Fruit fly (Drosophila melanogaster) whole organism, embryonic: ENCODE measurements around the gene CG32483.
A peak's percentile ranks its signal among the peaks of the same experiment; 100 is the strongest.

Source experiments
- Bdp1 ChIP-seq: fragments of 200-800 bp; sonication (Bioruptor generic); optimal IDR thresholded peaks from 3 replicates; lab custom pipeline; 2016; ENCODE audit warnings: missing biosample characterization, missing genetic modification characterization
- CG10209 ChIP-seq: fragments of 200-800 bp; sonication (Bioruptor generic); optimal IDR thresholded peaks from 3 replicates; lab custom pipeline; 2017; ENCODE audit warnings: missing biosample characterization, mild to moderate bottlenecking, missing genetic modification characterization, missing genetic modification reagents
- CG10321 ChIP-seq: fragments of 200-800 bp; sonication (Bioruptor generic); IDR thresholded peaks from 2 replicates; pipeline ENCODE4 v1.3.6; 2022; ENCODE audit warnings: missing biosample characterization, missing genetic modification characterization
- CG10654 ChIP-seq: fragments of 200-800 bp; sonication (Bioruptor generic); optimal IDR thresholded peaks from 2 replicates; lab custom pipeline; 2016; ENCODE audit warnings: missing biosample characterization, missing genetic modification characterization
- CG12769 ChIP-seq: fragments of 200-800 bp; sonication (Bioruptor generic); optimal IDR thresholded peaks from 2 replicates; lab custom pipeline; 2019; ENCODE audit warnings: missing biosample characterization, mild to moderate bottlenecking, missing genetic modification characterization, moderate library complexity
- CG1602 ChIP-seq: fragments of 200-800 bp; sonication (Bioruptor generic); optimal IDR thresholded peaks from 3 replicates; lab custom pipeline; 2016; ENCODE audit warnings: missing biosample characterization, missing genetic modification characterization
- CG32532 ChIP-seq: fragments of 200-800 bp; sonication (Bioruptor generic); IDR thresholded peaks from 2 replicates; pipeline ENCODE4 v1.3.6; 2022; ENCODE audit warnings: missing biosample characterization, missing genetic modification characterization
- CG5180 ChIP-seq: fragments of 200-800 bp; sonication (Bioruptor generic); optimal IDR thresholded peaks from 3 replicates; lab custom pipeline; 2017; ENCODE audit warnings: missing biosample characterization, missing genetic modification characterization, mild to moderate bottlenecking, moderate library complexity, missing genetic modification reagents
- CG6175 ChIP-seq: fragments of 200-800 bp; sonication (Bioruptor generic); IDR thresholded peaks from 3 replicates; pipeline ENCODE4 v1.3.6; 2022; ENCODE audit warnings: missing biosample characterization, missing genetic modification characterization
- CG6654 ChIP-seq: fragments of 200-800 bp; sonication (Bioruptor generic); optimal IDR thresholded peaks from 2 replicates; lab custom pipeline; 2017; ENCODE audit warnings: missing biosample characterization, mild to moderate bottlenecking, missing genetic modification characterization
- CG8290 ChIP-seq, 3 experiments: fragments of 200-800 bp; sonication (Bioruptor generic); optimal IDR thresholded peaks; 2 replicates each; lab custom pipeline; 2016 to 2019; ENCODE audit warnings: missing biosample characterization in 3 of 3, missing genetic modification characterization in 3 of 3, mild to moderate bottlenecking in 2 of 3, moderate library complexity in 1 of 3
- CG9215 ChIP-seq: fragments of 200-800 bp; sonication (Bioruptor generic); IDR thresholded peaks from 2 replicates; pipeline ENCODE4 v1.3.6; 2022; ENCODE audit warnings: missing biosample characterization, missing genetic modification characterization
- CTCF ChIP-seq: fragments of 200-800 bp; sonication (Bioruptor generic); optimal IDR thresholded peaks from 2 replicates; lab custom pipeline; 2017; ENCODE audit warnings: missing biosample characterization, mild to moderate bottlenecking, missing genetic modification characterization, moderate library complexity
- CrebB ChIP-seq: fragments of 200-800 bp; sonication (Bioruptor generic); optimal IDR thresholded peaks from 3 replicates; lab custom pipeline; 2018; ENCODE audit warnings: missing biosample characterization, mild to moderate bottlenecking, missing genetic modification characterization
- D19A ChIP-seq: fragments of 200-800 bp; optimal IDR thresholded peaks from 3 replicates; lab custom pipeline; 2019; ENCODE audit warnings: missing biosample characterization, mild to moderate bottlenecking, missing genetic modification characterization, moderate library complexity
- Dad ChIP-seq: fragments of 200-800 bp; sonication (Bioruptor generic); optimal IDR thresholded peaks from 3 replicates; lab custom pipeline; 2016; ENCODE audit warnings: missing biosample characterization, missing genetic modification characterization
- Dip3 ChIP-seq: fragments of 200-800 bp; sonication (Bioruptor generic); optimal IDR thresholded peaks from 3 replicates; lab custom pipeline; 2016; ENCODE audit warnings: missing biosample characterization, missing genetic modification characterization
- Drgx ChIP-seq: fragments of 200-800 bp; sonication (Bioruptor generic); IDR thresholded peaks from 2 replicates; pipeline ENCODE4 v1.3.6; 2022; ENCODE audit warnings: missing biosample characterization, missing genetic modification characterization
- Ets97D ChIP-seq: fragments of 200-800 bp; sonication (Bioruptor generic); optimal IDR thresholded peaks from 3 replicates; lab custom pipeline; 2016; ENCODE audit warnings: missing biosample characterization, missing genetic modification characterization
- Gsc ChIP-seq: fragments of 200-800 bp; sonication (Bioruptor generic); IDR thresholded peaks from 2 replicates; pipeline ENCODE4 v1.3.6; 2022; ENCODE audit warnings: missing biosample characterization, missing genetic modification characterization
- HLHmδ ChIP-seq: fragments of 200-800 bp; sonication (Bioruptor generic); optimal IDR thresholded peaks from 2 replicates; lab custom pipeline; 2018; ENCODE audit warnings: missing biosample characterization, mild to moderate bottlenecking, missing genetic modification characterization, moderate library complexity
- Hr51 ChIP-seq, 2 experiments: fragments of 200-800 bp; sonication (Bioruptor generic); optimal IDR thresholded peaks; 2 replicates in 1 of 2; 3 replicates in 1 of 2; lab custom pipeline; 2016 to 2018; ENCODE audit warnings: missing biosample characterization in 2 of 2, missing genetic modification characterization in 2 of 2, mild to moderate bottlenecking in 1 of 2, moderate library complexity in 1 of 2
- Kr ChIP-seq: fragments of 200-800 bp; sonication (Bioruptor generic); optimal IDR thresholded peaks from 2 replicates; lab custom pipeline; 2017; ENCODE audit warnings: missing biosample characterization, mild to moderate bottlenecking, missing genetic modification characterization
- MESR4 ChIP-seq: fragments of 200-800 bp; sonication (Bioruptor generic); optimal IDR thresholded peaks from 2 replicates; lab custom pipeline; 2018; ENCODE audit warnings: missing biosample characterization, mild to moderate bottlenecking, missing genetic modification characterization, moderate library complexity
- Mrtf ChIP-seq: fragments of 200-800 bp; sonication (Bioruptor generic); IDR thresholded peaks from 3 replicates; pipeline ENCODE4 v1.3.6; 2022; ENCODE audit warnings: missing biosample characterization, missing genetic modification characterization
- NC2α ChIP-seq: fragments of 200-800 bp; sonication (Bioruptor generic); optimal IDR thresholded peaks from 2 replicates; lab custom pipeline; 2016; ENCODE audit warnings: missing biosample characterization, missing genetic modification characterization
- Optix ChIP-seq: fragments of 200-800 bp; sonication (Bioruptor generic); IDR thresholded peaks from 3 replicates; pipeline ENCODE4 v1.3.6; 2022; ENCODE audit warnings: missing biosample characterization, missing genetic modification characterization
- Pdp1 ChIP-seq, 2 experiments: fragments of 200-800 bp; sonication (Bioruptor generic); optimal IDR thresholded peaks; 3 replicates each; lab custom pipeline; 2016; ENCODE audit warnings: missing biosample characterization in 2 of 2, missing genetic modification characterization in 2 of 2, mild to moderate bottlenecking in 1 of 2, moderate library complexity in 1 of 2
- Xrp1 ChIP-seq: fragments of 200-800 bp; sonication (Bioruptor generic); IDR thresholded peaks from 2 replicates; pipeline ENCODE4 v1.3.6; 2022; ENCODE audit warnings: missing biosample characterization, missing genetic modification characterization
- abd-A ChIP-seq: fragments of 200-800 bp; sonication (Bioruptor generic); optimal IDR thresholded peaks from 3 replicates; lab custom pipeline; 2019; ENCODE audit warnings: missing biosample characterization, mild to moderate bottlenecking, missing genetic modification characterization, moderate library complexity
- al ChIP-seq: fragments of 200-800 bp; sonication (Bioruptor generic); IDR thresholded peaks from 2 replicates; pipeline ENCODE4 v1.3.6; 2022; ENCODE audit warnings: missing biosample characterization, missing genetic modification characterization
- bab2 ChIP-seq: fragments of 200-800 bp; sonication (Bioruptor generic); optimal IDR thresholded peaks from 2 replicates; lab custom pipeline; 2016; ENCODE audit warnings: missing biosample characterization, missing genetic modification characterization
- bbx ChIP-seq: fragments of 200-800 bp; sonication (Bioruptor generic); IDR thresholded peaks from 2 replicates; pipeline ENCODE4 v1.3.6; 2022; ENCODE audit warnings: missing biosample characterization, missing genetic modification characterization; ENCODE audit not compliant: partially characterized antibody
- caup ChIP-seq: fragments of 200-800 bp; sonication (Bioruptor generic); optimal IDR thresholded peaks from 3 replicates; lab custom pipeline; 2017; ENCODE audit warnings: missing biosample characterization, mild to moderate bottlenecking, missing genetic modification characterization, moderate library complexity; ENCODE audit not compliant: severe bottlenecking
- cwo ChIP-seq: fragments of 200-800 bp; sonication (Bioruptor generic); optimal IDR thresholded peaks from 3 replicates; lab custom pipeline; 2017; ENCODE audit warnings: missing biosample characterization, missing genetic modification characterization, mild to moderate bottlenecking, moderate library complexity, missing genetic modification reagents
- dan ChIP-seq: fragments of 200-800 bp; sonication (Bioruptor generic); IDR thresholded peaks from 2 replicates; pipeline ENCODE4 v1.3.6; 2022; ENCODE audit warnings: missing biosample characterization, missing genetic modification characterization
- dpn ChIP-seq, 2 experiments: fragments of 200-800 bp; sonication (Bioruptor generic); optimal IDR thresholded peaks; 3 replicates each; lab custom pipeline; 2016; ENCODE audit warnings: missing biosample characterization in 2 of 2, missing genetic modification characterization in 2 of 2
- fd102C ChIP-seq: fragments of 200-800 bp; sonication (Bioruptor generic); optimal IDR thresholded peaks from 2 replicates; lab custom pipeline; 2018; ENCODE audit warnings: missing biosample characterization, mild to moderate bottlenecking, missing genetic modification characterization, moderate library complexity
- gsb-n ChIP-seq: fragments of 200-800 bp; sonication (Bioruptor generic); optimal IDR thresholded peaks from 3 replicates; lab custom pipeline; 2018; ENCODE audit warnings: missing biosample characterization, mild to moderate bottlenecking, missing genetic modification characterization
- hth ChIP-seq: fragments of >200 bp; optimal IDR thresholded peaks from 2 replicates; lab custom pipeline; 2017; ENCODE audit warnings: inconsistent platforms
- ind ChIP-seq: fragments of 200-800 bp; sonication (Bioruptor generic); optimal IDR thresholded peaks from 3 replicates; lab custom pipeline; 2016; ENCODE audit warnings: missing biosample characterization, missing genetic modification characterization
- kah ChIP-seq: fragments of 200-800 bp; sonication (Bioruptor generic); optimal IDR thresholded peaks from 2 replicates; lab custom pipeline; 2018; ENCODE audit warnings: missing biosample characterization, mild to moderate bottlenecking, missing genetic modification characterization
- pb ChIP-seq: fragments of 200-800 bp; sonication (Bioruptor generic); optimal IDR thresholded peaks from 3 replicates; lab custom pipeline; 2016; ENCODE audit warnings: missing biosample characterization, missing genetic modification characterization
- pfk ChIP-seq: fragments of 200-800 bp; sonication (Bioruptor generic); optimal IDR thresholded peaks from 2 replicates; lab custom pipeline; 2018; ENCODE audit warnings: missing biosample characterization, mild to moderate bottlenecking, missing genetic modification characterization, moderate library complexity
- pho ChIP-seq: fragments of 200-800 bp; sonication (Bioruptor generic); optimal IDR thresholded peaks from 2 replicates; lab custom pipeline; 2016; ENCODE audit warnings: missing biosample characterization, missing genetic modification characterization
- salm ChIP-seq: fragments of 200-800 bp; sonication (Bioruptor generic); optimal IDR thresholded peaks from 2 replicates; lab custom pipeline; 2018; ENCODE audit warnings: missing biosample characterization, mild to moderate bottlenecking, missing genetic modification characterization
- toy ChIP-seq: fragments of 200-800 bp; sonication (Bioruptor generic); IDR thresholded peaks from 2 replicates; pipeline ENCODE4 v1.3.6; 2022; ENCODE audit warnings: missing biosample characterization, missing genetic modification characterization
- vvl ChIP-seq: fragments of 200-800 bp; sonication (Bioruptor generic); IDR thresholded peaks from 2 replicates; pipeline ENCODE4 v1.3.6; 2022; ENCODE audit warnings: missing biosample characterization, missing genetic modification characterization
- wdn ChIP-seq: fragments of 200-800 bp; sonication (Bioruptor generic); IDR thresholded peaks from 2 replicates; pipeline ENCODE4 v1.3.6; 2022; ENCODE audit warnings: missing biosample characterization, missing genetic modification characterization

Gene CG32483

dm6 chr3L:685441-685804, 4.5 kb downstream of the CG32483 start, which contains the start of gene ebd1 (continued):
- peak; percentile 31 for TF ChIP-seq CrebB
- no peak for TF ChIP-seq wdn (GFP tag; lab: Robert Waterston, UW)
- no peak for TF ChIP-seq CG6654 (GFP tag; lab: Kevin White, UChicago)
- TF ChIP-seq D19A (tag; lab: Kevin White, UChicago), result peak; percentile 8
- no peak for TF ChIP-seq Dip3 (GFP tag; lab: Kevin White, UChicago)
- TF ChIP-seq pb (GFP tag; lab: Kevin White, UChicago), result no peak
- peak; percentile 6; the same call in 1 of the 2 replicates for TF ChIP-seq CG32532 (GFP tag; lab: Robert Waterston, UW)
- TF ChIP-seq pfk (GFP tag; lab: Kevin White, UChicago), result peak; percentile 32
- no peak for TF ChIP-seq CG1602 (GFP tag; lab: Kevin White, UChicago)
- TF ChIP-seq toy, result no peak
- no peak for TF ChIP-seq hth (lab: Kevin White, UChicago)
- no peak for TF ChIP-seq cwo (GFP tag; lab: Kevin White, UChicago)
- TF ChIP-seq Optix (GFP tag; lab: Robert Waterston, UW), result no peak
- peak; percentile 33 for TF ChIP-seq CTCF (GFP tag; lab: Kevin White, UChicago)
- 0 out of 2 replicates have a peak, but pooled peaks have one; percentile 22 for TF ChIP-seq Drgx (GFP tag; lab: Robert Waterston, UW)
- TF ChIP-seq bbx (GFP tag; lab: Robert Waterston, UW), result 0 out of 2 replicates have a peak, but pooled peaks have one; percentile 8
- TF ChIP-seq dpn (GFP tag; optimal IDR thresholded peaks at IDR 0.05; lab: Kevin White, UChicago), result no peak
- no peak for TF ChIP-seq Xrp1 (GFP tag; lab: Robert Waterston, UW)
- TF ChIP-seq CG10209 (GFP tag; lab: Kevin White, UChicago), result no peak
- no peak for TF ChIP-seq Bdp1 (GFP tag; lab: Kevin White, UChicago)
- no peak for TF ChIP-seq ind (GFP tag; lab: Kevin White, UChicago)
- TF ChIP-seq CG10654 (GFP tag; lab: Kevin White, UChicago), result no peak
- TF ChIP-seq Kr (GFP tag; lab: Kevin White, UChicago), result peak; percentile 35
- TF ChIP-seq CG5180 (GFP tag; lab: Kevin White, UChicago), result no peak
- TF ChIP-seq gsb-n, result no peak
- no peak for TF ChIP-seq NC2α (GFP tag; lab: Kevin White, UChicago)
- no peak for TF ChIP-seq CG9215 (GFP tag; lab: Robert Waterston, UW)
- no peak for TF ChIP-seq CG6175 (GFP tag; lab: Robert Waterston, UW)
- peak; percentile 89 for TF ChIP-seq HLHmδ (GFP tag; lab: Kevin White, UChicago)
- no peak for TF ChIP-seq pho (GFP tag; lab: Kevin White, UChicago)
- TF ChIP-seq fd102C (GFP tag; lab: Kevin White, UChicago), result no peak
- no peak for TF ChIP-seq abd-A (tag; lab: Kevin White, UChicago)
- no peak for TF ChIP-seq Mrtf (GFP tag; lab: Robert Waterston, UW)
- TF ChIP-seq dan (GFP tag; lab: Robert Waterston, UW), result no peak
- no peak for TF ChIP-seq vvl (GFP tag; lab: Robert Waterston, UW)
- TF ChIP-seq Pdp1 (GFP tag; optimal IDR thresholded peaks at IDR 0.05; lab: Kevin White, UChicago), result peak in 1 of 2 experiments; percentile 60
- no peak for TF ChIP-seq CG10321 (GFP tag; lab: Robert Waterston, UW)
- TF ChIP-seq Hr51 (GFP tag; optimal IDR thresholded peaks at IDR 0.05; lab: Kevin White, UChicago), result no peak
- TF ChIP-seq CG12769, result no peak
- TF ChIP-seq caup (GFP tag; lab: Kevin White, UChicago), result no peak
- TF ChIP-seq al (GFP tag; lab: Robert Waterston, UW), result no peak
- TF ChIP-seq Ets97D (GFP tag; lab: Kevin White, UChicago), result peak; percentile 74
- no peak for TF ChIP-seq bab2 (GFP tag; lab: Kevin White, UChicago)
- TF ChIP-seq Dad (GFP tag; lab: Kevin White, UChicago), result no peak
- TF ChIP-seq Gsc, result no peak
- peak; percentile 17 for TF ChIP-seq MESR4 (GFP tag; lab: Kevin White, UChicago)
- no peak for TF ChIP-seq kah (GFP tag; lab: Kevin White, UChicago)
- no peak for TF ChIP-seq salm (tag; lab: Kevin White, UChicago)
- peak; percentile 47 for TF ChIP-seq CG8290 (GFP tag; optimal IDR thresholded peaks at IDR 0.05; lab: Kevin White, UChicago)
- TF ChIP-seq CG8290 (tag; optimal IDR thresholded peaks at IDR 0.05; lab: Kevin White, UChicago), result peak; percentile 24 to 61
